Worm (Caenorhabditis elegans) whole organism, L2 larva: ENCODE data around the gene nlp-33.

Experiments
- C34F6.9 ChIP-seq: fragments of 150-350 bp; optimal IDR thresholded peaks from 2 replicates; lab custom pipeline; 2014; ENCODE audit warnings: missing biosample characterization, missing genetic modification characterization
- F13H6.1 ChIP-seq: sonication (generic microtip); optimal IDR thresholded peaks from 2 replicates; lab custom pipeline; 2016; ENCODE audit warnings: missing genetic modification characterization, missing compliant biosample characterization
- ZK546.5 ChIP-seq: sonication (generic microtip); optimal IDR thresholded peaks from 2 replicates; lab custom pipeline; 2017; ENCODE audit warnings: missing biosample characterization, missing genetic modification characterization
- alr-1 ChIP-seq: fragments of 150-350 bp; optimal IDR thresholded peaks from 2 replicates; lab custom pipeline; 2014; ENCODE audit warnings: missing biosample characterization, missing genetic modification characterization
- ama-1 ChIP-seq: fragments of 150-350 bp; optimal IDR thresholded peaks from 2 replicates; lab custom pipeline; 2018; ENCODE audit warnings: inconsistent platforms
- blmp-1 ChIP-seq: sonication (generic microtip); optimal IDR thresholded peaks from 2 replicates; lab custom pipeline; 2017; ENCODE audit warnings: missing genetic modification characterization, mild to moderate bottlenecking, missing compliant biosample characterization, antibody characterized with exemption, moderate library complexity; ENCODE audit not compliant: insufficient read depth
- ceh-16 ChIP-seq: fragments of 150-350 bp; optimal IDR thresholded peaks from 2 replicates; lab custom pipeline; 2014; ENCODE audit warnings: missing biosample characterization, missing genetic modification characterization
- crh-2 ChIP-seq: sonication (generic microtip); optimal IDR thresholded peaks from 2 replicates; lab custom pipeline; 2017; ENCODE audit warnings: missing biosample characterization, missing genetic modification characterization
- dmd-4 ChIP-seq: sonication (generic microtip); optimal IDR thresholded peaks from 2 replicates; lab custom pipeline; 2017; ENCODE audit warnings: missing biosample characterization, missing genetic modification characterization
- egl-27 ChIP-seq: sonication (generic microtip); optimal IDR thresholded peaks from 3 replicates; lab custom pipeline; 2017; ENCODE audit warnings: missing biosample characterization, missing genetic modification reagents, missing genetic modification characterization
- elt-1 ChIP-seq: fragments of 150-350 bp; optimal IDR thresholded peaks from 2 replicates; lab custom pipeline; 2014; ENCODE audit warnings: missing biosample characterization, missing genetic modification characterization
- elt-3 ChIP-seq: sonication (generic microtip); optimal IDR thresholded peaks from 2 replicates; lab custom pipeline; 2017; ENCODE audit warnings: missing biosample characterization, missing genetic modification characterization
- gmeb-1 ChIP-seq: fragments of 150-350 bp; optimal IDR thresholded peaks from 2 replicates; lab custom pipeline; 2014; ENCODE audit warnings: missing biosample characterization, missing genetic modification characterization
- lin-11 ChIP-seq: fragments of 150-350 bp; sonication (generic microtip); optimal IDR thresholded peaks from 2 replicates; lab custom pipeline; 2014; ENCODE audit warnings: missing biosample characterization, missing genetic modification characterization, inconsistent platforms, mixed read lengths
- lin-13 ChIP-seq: fragments of 150-350 bp; optimal IDR thresholded peaks from 2 replicates; lab custom pipeline; 2014; ENCODE audit warnings: missing biosample characterization, missing genetic modification reagents, missing genetic modification characterization
- lin-39 ChIP-seq: fragments of 150-350 bp; optimal IDR thresholded peaks from 2 replicates; lab custom pipeline; 2014; ENCODE audit warnings: missing biosample characterization, missing genetic modification reagents, missing genetic modification characterization
- lsy-2 ChIP-seq, 2 experiments: fragments of 150-350 bp in 1 of 2; sonication (generic microtip) in 1 of 2; optimal IDR thresholded peaks; 2 replicates each; lab custom pipeline; 2014 to 2017; ENCODE audit warnings: missing biosample characterization in 2 of 2, missing genetic modification characterization in 2 of 2
- mab-5 ChIP-seq: fragments of 150-350 bp; optimal IDR thresholded peaks from 2 replicates; lab custom pipeline; 2014; ENCODE audit warnings: missing biosample characterization, missing genetic modification characterization
- mbf-1 ChIP-seq: sonication (generic microtip); optimal IDR thresholded peaks from 2 replicates; lab custom pipeline; 2017; ENCODE audit warnings: missing biosample characterization, missing genetic modification characterization
- mdl-1 ChIP-seq, 2 experiments: fragments of 150-350 bp in 1 of 2; sonication (generic microtip) in 1 of 2; optimal IDR thresholded peaks; 2 replicates each; lab custom pipeline; 2017; ENCODE audit warnings: missing biosample characterization in 2 of 2, missing genetic modification characterization in 2 of 2
- nhr-11 ChIP-seq: fragments of 150-350 bp; optimal IDR thresholded peaks from 2 replicates; lab custom pipeline; 2014; ENCODE audit warnings: missing biosample characterization, missing genetic modification characterization
- nhr-129 ChIP-seq: fragments of 150-350 bp; optimal IDR thresholded peaks from 2 replicates; lab custom pipeline; 2014; ENCODE audit warnings: missing biosample characterization, missing genetic modification characterization
- nhr-21 ChIP-seq: fragments of 150-350 bp; optimal IDR thresholded peaks from 2 replicates; lab custom pipeline; 2014; ENCODE audit warnings: missing biosample characterization, missing genetic modification characterization
- nhr-237 ChIP-seq: fragments of 150-350 bp; optimal IDR thresholded peaks from 2 replicates; lab custom pipeline; 2014; ENCODE audit warnings: missing biosample characterization, missing genetic modification characterization
- nhr-25 ChIP-seq: fragments of 150-350 bp; sonication (generic microtip); optimal IDR thresholded peaks from 3 replicates; lab custom pipeline; 2014; ENCODE audit warnings: missing biosample characterization, missing genetic modification characterization
- nhr-6 ChIP-seq: fragments of 150-350 bp; optimal IDR thresholded peaks from 2 replicates; lab custom pipeline; 2014; ENCODE audit warnings: missing biosample characterization, missing genetic modification characterization
- nhr-77 ChIP-seq: fragments of 150-350 bp; optimal IDR thresholded peaks from 2 replicates; lab custom pipeline; 2014; ENCODE audit warnings: missing biosample characterization, missing genetic modification characterization
- peb-1 ChIP-seq: fragments of 150-350 bp; optimal IDR thresholded peaks from 2 replicates; lab custom pipeline; 2014; ENCODE audit warnings: missing biosample characterization, missing genetic modification characterization
- sem-4 ChIP-seq: fragments of 150-350 bp; optimal IDR thresholded peaks from 2 replicates; lab custom pipeline; 2014; ENCODE audit warnings: missing biosample characterization, missing genetic modification reagents, missing genetic modification characterization
- skn-1 ChIP-seq: sonication (generic microtip); optimal IDR thresholded peaks from 2 replicates; lab custom pipeline; 2017; ENCODE audit warnings: missing biosample characterization, missing genetic modification characterization
- sma-3 ChIP-seq: sonication (generic microtip); optimal IDR thresholded peaks from 2 replicates; lab custom pipeline; 2016; ENCODE audit warnings: missing genetic modification reagents, missing genetic modification characterization, missing compliant biosample characterization
- sma-9 ChIP-seq, 2 experiments: fragments of 150-350 bp in 1 of 2; sonication (generic microtip) in 1 of 2; optimal IDR thresholded peaks; 2 replicates each; lab custom pipeline; 2014 to 2016; ENCODE audit warnings: missing genetic modification characterization in 2 of 2, mild to moderate bottlenecking in 1 of 2, missing biosample characterization in 1 of 2, missing compliant biosample characterization in 1 of 2, missing genetic modification reagents in 1 of 2, moderate library complexity in 1 of 2
- snpc-4 ChIP-seq: fragments of 150-350 bp; optimal IDR thresholded peaks from 2 replicates; lab custom pipeline; 2014; ENCODE audit warnings: missing biosample characterization, missing genetic modification characterization
- unc-39 ChIP-seq: fragments of 150-350 bp; optimal IDR thresholded peaks from 2 replicates; lab custom pipeline; 2014; ENCODE audit warnings: missing biosample characterization, missing genetic modification characterization
- unc-55 ChIP-seq: fragments of 150-350 bp; sonication (generic microtip); optimal IDR thresholded peaks from 3 replicates; lab custom pipeline; 2014; ENCODE audit warnings: missing biosample characterization, missing genetic modification reagents, missing genetic modification characterization
- unc-62 ChIP-seq: fragments of 150-350 bp; optimal IDR thresholded peaks from 2 replicates; lab custom pipeline; 2014; ENCODE audit warnings: missing biosample characterization, missing genetic modification reagents, missing genetic modification characterization
- zag-1 ChIP-seq: fragments of 150-350 bp; optimal IDR thresholded peaks from 2 replicates; lab custom pipeline; 2014; ENCODE audit warnings: missing biosample characterization, missing genetic modification characterization
- ztf-1 ChIP-seq: fragments of 200-800 bp; sonication (Bioruptor generic); conservative IDR thresholded peaks from 2 replicates; pipeline ENCODE4 v1.3.6; 2022; ENCODE audit warnings: missing genetic modification characterization, missing compliant biosample characterization
- ztf-11 ChIP-seq: sonication (generic microtip); optimal IDR thresholded peaks from 2 replicates; lab custom pipeline; 2017; ENCODE audit warnings: missing biosample characterization, missing genetic modification characterization
- ztf-4 ChIP-seq: fragments of 150-350 bp; optimal IDR thresholded peaks from 2 replicates; lab custom pipeline; 2014; ENCODE audit warnings: missing biosample characterization, missing genetic modification characterization

nlp-33 gene

ce11 chrV:11144694-11145093 lies 2.5 kb upstream of the nlp-33 start, which contains the start of gene C06H2.7:
Gene C06H2.7, minus strand, starts transcription at chrV:11144794.
- no peak for TF ChIP-seq ztf-11 (tag; lab: Kevin White, UChicago)
- TF ChIP-seq lsy-2 (tag; optimal IDR thresholded peaks at IDR 0.05; lab: Kevin White, UChicago), result no peak
- no peak for TF ChIP-seq ama-1 (lab: Kevin White, UChicago)
- no peak for TF ChIP-seq nhr-237 (tag; lab: Kevin White, UChicago)
- no peak for TF ChIP-seq mab-5 (tag; lab: Kevin White, UChicago)
- TF ChIP-seq sma-9 (GFP tag; optimal IDR thresholded peaks at IDR 0.05; lab: Kevin White, UChicago), result no peak
- TF ChIP-seq sma-9 (tag; optimal IDR thresholded peaks at IDR 0.05; lab: Kevin White, UChicago), result no peak
- no peak for TF ChIP-seq mdl-1 (tag; optimal IDR thresholded peaks at IDR 0.05; lab: Kevin White, UChicago)
- no peak for TF ChIP-seq unc-55 (GFP tag; lab: Kevin White, UChicago)

- TF ChIP-seq ceh-16 (tag; lab: Kevin White, UChicago) (no peak), alr-1 (no peak), lin-11 (no peak), ztf-11 (tag; lab: Kevin White, UChicago) (no peak), mbf-1 (no peak), unc-62 (no peak), sma-3 (GFP tag; lab: Kevin White, UChicago) (peak; percentile 62), ZK546.5 (no peak), nhr-21 (peak; percentile 84), sem-4 (tag; lab: Kevin White, UChicago) (no peak), lin-13 (GFP tag; lab: Kevin White, UChicago) (peak; percentile 14), zag-1 (tag; lab: Kevin White, UChicago) (no peak), mdl-1 (tag; optimal IDR thresholded peaks at IDR 0.05; lab: Kevin White, UChicago) (no peak), skn-1 (tag; lab: Kevin White, UChicago) (no peak), nhr-25 (tag; lab: Kevin White, UChicago) (peak; percentile 74)
- TF ChIP-seq, all 48 proteins: peak for 4
These were observed 616 bp downstream of the nlp-33 start for ce11 chrV:11147780-11148144.

ce11 chrV:11148971-11149370 lies 1.8 kb downstream of the nlp-33 start:
- no peak for TF ChIP-seq zag-1 (tag; lab: Kevin White, UChicago)
- no peak for TF ChIP-seq nhr-21
- peak; percentile 4 for TF ChIP-seq nhr-25 (tag; lab: Kevin White, UChicago)
- no peak for TF ChIP-seq nhr-77
- TF ChIP-seq, all 48 proteins: peak for 1

- TF ChIP-seq ztf-4 (tag; lab: Kevin White, UChicago) (no peak), mbf-1 (no peak), egl-27 (tag; lab: Kevin White, UChicago) (no peak), snpc-4 (tag; lab: Kevin White, UChicago) (no peak), F13H6.1 (tag; lab: Kevin White, UChicago) (no peak), elt-3 (tag; lab: Kevin White, UChicago) (no peak), nhr-25 (tag; lab: Kevin White, UChicago) (no peak), nhr-237 (tag; lab: Kevin White, UChicago) (no peak), lin-39 (tag; lab: Kevin White, UChicago) (no peak), sem-4 (tag; lab: Kevin White, UChicago) (no peak), lsy-2 (tag; optimal IDR thresholded peaks at IDR 0.05; lab: Kevin White, UChicago) (no peak), nhr-11 (tag; lab: Kevin White, UChicago) (no peak), crh-2 (no peak), gmeb-1 (tag; lab: Kevin White, UChicago) (no peak), nhr-21 (no peak), zag-1 (tag; lab: Kevin White, UChicago) (no peak), blmp-1 (tag; lab: Kevin White, UChicago) (no peak), elt-1 (tag; lab: Kevin White, UChicago) (no peak), peb-1 (tag; lab: Kevin White, UChicago) (no peak), unc-39 (tag; lab: Kevin White, UChicago) (no peak)
These were observed 2.3 kb downstream of the nlp-33 start, which contains the start of gene T19C4.1 for ce11 chrV:11149405-11149804. Gene T19C4.1, plus strand, starts transcription at chrV:11149705.

- TF ChIP-seq nhr-129 (tag; lab: Kevin White, UChicago), result no peak
- no peak for TF ChIP-seq ztf-1 (GFP tag; lab: Robert Waterston, UW)
- no peak for TF ChIP-seq skn-1 (tag; lab: Kevin White, UChicago)
- no peak for TF ChIP-seq nhr-21
- no peak for TF ChIP-seq dmd-4 (tag; lab: Kevin White, UChicago)
- no peak for TF ChIP-seq sem-4 (tag; lab: Kevin White, UChicago)
- TF ChIP-seq C34F6.9 (tag; lab: Kevin White, UChicago), result no peak
- TF ChIP-seq lin-13 (GFP tag; lab: Kevin White, UChicago), result no peak
- no peak for TF ChIP-seq nhr-6 (tag; lab: Kevin White, UChicago)
- no peak for TF ChIP-seq elt-3 (tag; lab: Kevin White, UChicago)
These were observed 5.2 kb downstream of the nlp-33 start, which contains the start of gene srg-39 for ce11 chrV:11152333-11152732. Gene srg-39, minus strand, starts transcription at chrV:11152433.
